Fruit fly (Drosophila melanogaster) whole organism, wandering third instar larva: ENCODE measurements around the gene trbl.

ENCODE experiments used
- Hr83 ChIP-seq: fragments of 200-300 bp; sonication (Bioruptor generic); optimal IDR thresholded peaks from 2 replicates; lab custom pipeline; 2016; ENCODE audit warnings: missing biosample characterization, mild to moderate bottlenecking, missing genetic modification characterization, moderate library complexity; ENCODE audit not compliant: poor library complexity, severe bottlenecking
- h ChIP-seq: fragments of 200-800 bp; sonication (Bioruptor generic); optimal IDR thresholded peaks from 3 replicates; lab custom pipeline; 2016; ENCODE audit warnings: missing biosample characterization, mild to moderate bottlenecking, missing genetic modification characterization
- woc ChIP-seq: sonication (Bioruptor generic); optimal IDR thresholded peaks from 2 replicates; lab custom pipeline; 2016; ENCODE audit warnings: missing biosample characterization, mild to moderate bottlenecking, missing genetic modification characterization

DNA sequence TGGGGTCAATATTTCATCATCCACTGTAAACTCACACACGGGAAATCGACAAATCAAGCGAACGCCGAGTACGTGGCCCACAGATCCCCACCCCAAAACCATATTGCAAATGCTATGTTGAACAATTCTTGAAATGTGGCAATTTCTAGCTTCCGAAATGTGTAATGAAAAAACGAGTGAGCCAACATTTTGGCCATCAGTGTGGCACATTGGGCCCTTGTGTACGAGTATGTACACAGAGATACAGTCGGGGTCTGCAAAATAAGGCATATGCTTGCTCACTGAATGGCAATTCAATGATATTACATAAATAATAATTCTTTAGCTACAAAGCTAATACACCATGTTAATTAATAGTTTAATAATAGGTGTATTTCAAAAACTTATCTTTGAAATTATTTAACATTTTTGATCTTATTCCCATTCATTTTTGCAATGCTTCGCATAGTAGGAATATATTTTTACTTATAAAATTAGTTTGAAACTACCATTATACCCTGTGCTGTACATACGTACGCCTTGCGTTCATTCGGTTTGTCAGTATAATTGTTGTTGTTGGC, 1.8 kb downstream of the trbl start:
- TF ChIP-seq h (GFP tag; lab: Kevin White, UChicago) = peak; percentile 91
- peak; percentile 70 for TF ChIP-seq Hr83 (GFP tag; lab: Kevin White, UChicago)
- peak; percentile 83 for TF ChIP-seq woc (GFP tag; lab: Kevin White, UChicago)
